Fruit fly (Drosophila melanogaster) whole organism, embryonic: Measurements from ENCODE around the gene NANS.

Experiments used
- Abd-B ChIP-seq: fragments of 200-800 bp; sonication (Bioruptor generic); optimal IDR thresholded peaks from 2 replicates; lab custom pipeline; 2018; ENCODE audit warnings: missing biosample characterization, mild to moderate bottlenecking, missing genetic modification characterization, moderate library complexity
- Asciz ChIP-seq: fragments of 200-800 bp; sonication (Bioruptor generic); optimal IDR thresholded peaks from 2 replicates; lab custom pipeline; 2017; ENCODE audit warnings: missing biosample characterization, mild to moderate bottlenecking, missing genetic modification characterization, missing genetic modification reagents
- CG11085 ChIP-seq: fragments of 200-800 bp; sonication (Bioruptor generic); IDR thresholded peaks from 2 replicates; pipeline ENCODE4 v1.3.6; 2022; ENCODE audit warnings: missing biosample characterization, missing genetic modification characterization
- Drgx ChIP-seq: fragments of 200-800 bp; sonication (Bioruptor generic); IDR thresholded peaks from 2 replicates; pipeline ENCODE4 v1.3.6; 2022; ENCODE audit warnings: missing biosample characterization, missing genetic modification characterization
- Meics ChIP-seq: fragments of 200-800 bp; sonication (Bioruptor generic); optimal IDR thresholded peaks from 2 replicates; lab custom pipeline; 2017; ENCODE audit warnings: missing biosample characterization, mild to moderate bottlenecking, missing genetic modification characterization
- crp ChIP-seq, 2 experiments: fragments of 200-800 bp; sonication (Bioruptor generic); optimal IDR thresholded peaks; 2 replicates in 1 of 2; 3 replicates in 1 of 2; lab custom pipeline; 2017; ENCODE audit warnings: missing biosample characterization in 2 of 2, missing genetic modification characterization in 2 of 2, mild to moderate bottlenecking in 1 of 2, moderate library complexity in 1 of 2
- jing ChIP-seq: fragments of 200-800 bp; sonication (Bioruptor generic); optimal IDR thresholded peaks from 2 replicates; lab custom pipeline; 2018; ENCODE audit warnings: missing biosample characterization, mild to moderate bottlenecking, missing genetic modification characterization
- jumu ChIP-seq: fragments of 200-800 bp; sonication (Bioruptor generic); optimal IDR thresholded peaks from 3 replicates; lab custom pipeline; 2016; ENCODE audit warnings: missing biosample characterization, missing genetic modification characterization
- zen ChIP-seq: fragments of 200-800 bp; sonication (Bioruptor generic); optimal IDR thresholded peaks from 3 replicates; lab custom pipeline; 2018; ENCODE audit warnings: missing biosample characterization, mild to moderate bottlenecking, missing genetic modification characterization, moderate library complexity

- no peak for TF ChIP-seq jumu (GFP tag; lab: Kevin White, UChicago)
- TF ChIP-seq crp (GFP tag; optimal IDR thresholded peaks at IDR 0.05; lab: Kevin White, UChicago) = no peak
- TF ChIP-seq Drgx = peak; percentile 54; the same call in 1 of the 2 replicates
- no peak for TF ChIP-seq CG11085 (GFP tag; lab: Robert Waterston, UW)
- no peak for TF ChIP-seq jing
- peak; percentile 57 for TF ChIP-seq zen (tag; lab: Kevin White, UChicago)
- TF ChIP-seq Asciz (GFP tag; lab: Kevin White, UChicago) = no peak
- no peak for TF ChIP-seq Abd-B
- peak; percentile 38 for TF ChIP-seq Meics (GFP tag; lab: Kevin White, UChicago)
These were observed 19.9 kb upstream of the NANS start, which contains the start of gene CG5167 for dm6 chr3R:12406235-12407196.
